Fruit fly (Drosophila melanogaster) whole organism, adult: ENCODE measurements around the gene spdi.

ENCODE experiments used
- CG11617 ChIP-seq: fragments of 200-800 bp; sonication (Bioruptor generic); optimal IDR thresholded peaks from 2 replicates; lab custom pipeline; 2017; ENCODE audit warnings: mild to moderate bottlenecking, missing biosample characterization, missing genetic modification reagents, missing genetic modification characterization
- CG12768 ChIP-seq: fragments of 200-800 bp; sonication (Bioruptor generic); optimal IDR thresholded peaks from 2 replicates; lab custom pipeline; 2017; ENCODE audit warnings: missing biosample characterization, missing genetic modification characterization, mild to moderate bottlenecking, moderate library complexity, missing genetic modification reagents
- CG14711 ChIP-seq: fragments of 200-800 bp; sonication (Bioruptor generic); optimal IDR thresholded peaks from 2 replicates; lab custom pipeline; 2018; ENCODE audit warnings: missing biosample characterization, mild to moderate bottlenecking, missing genetic modification characterization, moderate library complexity
- CG1620 ChIP-seq: fragments of 200-800 bp; sonication (Bioruptor generic); optimal IDR thresholded peaks from 2 replicates; lab custom pipeline; 2016; ENCODE audit warnings: missing biosample characterization, missing genetic modification characterization
- CG5204 ChIP-seq: fragments of 200-800 bp; sonication (Bioruptor generic); optimal IDR thresholded peaks from 2 replicates; lab custom pipeline; 2016; ENCODE audit warnings: missing biosample characterization, missing genetic modification characterization
- Mnt ChIP-seq: fragments of 200-800 bp; sonication (Bioruptor generic); optimal IDR thresholded peaks from 2 replicates; lab custom pipeline; 2016; ENCODE audit warnings: missing biosample characterization, mild to moderate bottlenecking, missing genetic modification characterization
- kay ChIP-seq: fragments of 200-800 bp; sonication (Bioruptor generic); peaks from one replicate; lab custom pipeline; 2016; ENCODE audit warnings: missing biosample characterization, missing genetic modification characterization, borderline replicate concordance
- ovo ChIP-seq: fragments of 200-800 bp; sonication (Bioruptor generic); optimal IDR thresholded peaks from 2 replicates; lab custom pipeline; 2016; ENCODE audit warnings: missing biosample characterization, missing genetic modification characterization
- toe ChIP-seq: fragments of 200-800 bp; sonication (Bioruptor generic); optimal IDR thresholded peaks from 2 replicates; lab custom pipeline; 2016; ENCODE audit warnings: missing biosample characterization, missing genetic modification characterization

DNA sequence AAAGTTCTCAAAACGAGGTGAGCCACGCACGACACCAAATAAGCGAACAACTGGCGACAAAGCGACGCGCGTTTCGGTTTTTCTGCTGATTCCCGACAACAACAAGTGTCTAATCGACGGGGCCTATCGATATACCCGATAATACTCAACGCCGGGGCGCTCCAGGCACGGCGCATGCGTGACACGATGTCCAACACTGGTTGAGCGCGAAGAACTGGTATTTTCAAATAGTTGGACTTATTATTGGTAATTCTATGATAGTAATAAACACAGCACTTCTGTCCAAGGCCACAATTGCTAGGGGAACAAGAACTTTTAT is 2.6 kb downstream of the spdi start:
- TF ChIP-seq CG14711 (tag; lab: Kevin White, UChicago) (no peak), Mnt (peak; percentile 2), CG11617 (GFP tag; lab: Kevin White, UChicago) (no peak), kay (no peak), CG5204 (no peak), toe (GFP tag; lab: Kevin White, UChicago) (no peak), CG1620 (peak; percentile 24), ovo (GFP tag; lab: Kevin White, UChicago) (no peak), CG12768 (GFP tag; lab: Kevin White, UChicago) (no peak)
